Worm (Caenorhabditis elegans) whole organism, L3 larva: ENCODE measurements around the gene ins-4.

Experiments
- R02D3.7 ChIP-seq: fragments of 150-350 bp; optimal IDR thresholded peaks from 2 replicates; lab custom pipeline; 2014; ENCODE audit warnings: missing biosample characterization, missing genetic modification characterization
- ZK546.5 ChIP-seq: sonication (generic microtip); optimal IDR thresholded peaks from 2 replicates; lab custom pipeline; 2017; ENCODE audit warnings: missing biosample characterization, missing genetic modification characterization
- aly-2 ChIP-seq: fragments of 150-350 bp; optimal IDR thresholded peaks from 2 replicates; lab custom pipeline; 2014; ENCODE audit warnings: missing biosample characterization, missing genetic modification characterization
- ama-1 ChIP-seq: fragments of 150-350 bp; optimal IDR thresholded peaks from 2 replicates; lab custom pipeline; 2018
- ceh-16 ChIP-seq: sonication (generic microtip); optimal IDR thresholded peaks from 2 replicates; lab custom pipeline; 2017; ENCODE audit warnings: missing biosample characterization, missing genetic modification characterization
- ceh-28 ChIP-seq: fragments of 150-350 bp; optimal IDR thresholded peaks from 2 replicates; lab custom pipeline; 2014; ENCODE audit warnings: missing biosample characterization, missing genetic modification reagents, missing genetic modification characterization
- ceh-9 ChIP-seq: sonication (generic microtip); optimal IDR thresholded peaks from 2 replicates; lab custom pipeline; 2018; ENCODE audit warnings: missing biosample characterization, missing genetic modification characterization
- daf-12 ChIP-seq: fragments of 150-350 bp; optimal IDR thresholded peaks from 2 replicates; lab custom pipeline; 2014; ENCODE audit warnings: missing biosample characterization, missing genetic modification reagents, missing genetic modification characterization
- egl-27 ChIP-seq: sonication (generic microtip); optimal IDR thresholded peaks from 4 replicates; lab custom pipeline; 2017; ENCODE audit warnings: missing biosample characterization, missing genetic modification reagents, missing genetic modification characterization
- egl-5 ChIP-seq: fragments of 150-350 bp; optimal IDR thresholded peaks from 2 replicates; lab custom pipeline; 2017; ENCODE audit warnings: missing biosample characterization, missing genetic modification reagents, missing genetic modification characterization, inconsistent platforms
- elt-1 ChIP-seq: fragments of 150-350 bp; optimal IDR thresholded peaks from 2 replicates; lab custom pipeline; 2014; ENCODE audit warnings: missing biosample characterization, missing genetic modification characterization
- elt-2 ChIP-seq: sonication (generic microtip); optimal IDR thresholded peaks from 2 replicates; lab custom pipeline; 2016; ENCODE audit warnings: missing genetic modification reagents, mild to moderate bottlenecking, missing genetic modification characterization, missing compliant biosample characterization
- elt-3 ChIP-seq, 3 experiments: fragments of 150-350 bp in 1 of 3; sonication (generic microtip) in 2 of 3; optimal IDR thresholded peaks; 2 replicates in 2 of 3; 4 replicates in 1 of 3; lab custom pipeline; 2014 to 2017; ENCODE audit warnings: missing biosample characterization in 3 of 3, missing genetic modification characterization in 3 of 3
- eor-1 ChIP-seq, 2 experiments: fragments of 150-350 bp; optimal IDR thresholded peaks; 2 replicates each; lab custom pipeline; 2014 to 2018; ENCODE audit warnings: missing biosample characterization in 2 of 2, missing genetic modification characterization in 2 of 2
- fkh-2 ChIP-seq: fragments of 150-350 bp; optimal IDR thresholded peaks from 2 replicates; lab custom pipeline; 2014; ENCODE audit warnings: missing biosample characterization, missing genetic modification reagents, missing genetic modification characterization
- hmg-11 ChIP-seq: sonication (generic microtip); optimal IDR thresholded peaks from 2 replicates; lab custom pipeline; 2016; ENCODE audit warnings: missing genetic modification characterization, missing compliant biosample characterization
- jun-1 ChIP-seq: fragments of 150-350 bp; optimal IDR thresholded peaks from 2 replicates; lab custom pipeline; 2014; ENCODE audit warnings: missing biosample characterization, missing genetic modification reagents, missing genetic modification characterization
- lin-15B ChIP-seq: fragments of 150-350 bp; optimal IDR thresholded peaks from 2 replicates; lab custom pipeline; 2014; ENCODE audit warnings: missing biosample characterization, missing genetic modification characterization
- lin-39 ChIP-seq: fragments of 150-350 bp; optimal IDR thresholded peaks from 2 replicates; lab custom pipeline; 2018; ENCODE audit warnings: missing biosample characterization, missing genetic modification reagents, missing genetic modification characterization
- lsy-12 ChIP-seq: sonication (generic microtip); optimal IDR thresholded peaks from 2 replicates; lab custom pipeline; 2016; ENCODE audit warnings: mild to moderate bottlenecking, missing genetic modification characterization, missing compliant biosample characterization
- mdl-1 ChIP-seq: fragments of 150-350 bp; optimal IDR thresholded peaks from 2 replicates; lab custom pipeline; 2014; ENCODE audit warnings: missing biosample characterization, missing genetic modification characterization
- mml-1 ChIP-seq: fragments of 150-350 bp; sonication (generic microtip); optimal IDR thresholded peaks from 3 replicates; lab custom pipeline; 2014; ENCODE audit warnings: missing biosample characterization, missing genetic modification characterization
- nfya-1 ChIP-seq: sonication (generic microtip); optimal IDR thresholded peaks from 2 replicates; lab custom pipeline; 2017; ENCODE audit warnings: missing genetic modification characterization, mild to moderate bottlenecking, missing compliant biosample characterization, antibody characterized with exemption, moderate library complexity; ENCODE audit not compliant: insufficient read depth
- nhr-11 ChIP-seq: fragments of 150-350 bp; optimal IDR thresholded peaks from 2 replicates; lab custom pipeline; 2014; ENCODE audit warnings: missing biosample characterization, missing genetic modification characterization
- nhr-12 ChIP-seq: fragments of 150-350 bp; optimal IDR thresholded peaks from 2 replicates; lab custom pipeline; 2014; ENCODE audit warnings: missing biosample characterization, missing genetic modification characterization
- nhr-23 ChIP-seq: fragments of 150-350 bp; optimal IDR thresholded peaks from 2 replicates; lab custom pipeline; 2014; ENCODE audit warnings: missing biosample characterization, missing genetic modification reagents, missing genetic modification characterization
- nhr-237 ChIP-seq: fragments of 150-350 bp; optimal IDR thresholded peaks from 2 replicates; lab custom pipeline; 2014; ENCODE audit warnings: missing biosample characterization, missing genetic modification characterization
- nhr-25 ChIP-seq: sonication (generic microtip); optimal IDR thresholded peaks from 2 replicates; lab custom pipeline; 2017; ENCODE audit warnings: missing biosample characterization, missing genetic modification characterization
- nhr-28 ChIP-seq: fragments of 150-350 bp; optimal IDR thresholded peaks from 2 replicates; lab custom pipeline; 2014; ENCODE audit warnings: missing biosample characterization, missing genetic modification characterization
- nhr-67 ChIP-seq: fragments of 150-350 bp; optimal IDR thresholded peaks from 2 replicates; lab custom pipeline; 2014; ENCODE audit warnings: missing biosample characterization, missing genetic modification characterization
- nhr-76 ChIP-seq: fragments of 150-350 bp; sonication (generic microtip); optimal IDR thresholded peaks from 5 replicates; lab custom pipeline; 2014; ENCODE audit warnings: missing biosample characterization, missing genetic modification characterization
- nhr-77 ChIP-seq: fragments of 150-350 bp; optimal IDR thresholded peaks from 2 replicates; lab custom pipeline; 2014; ENCODE audit warnings: missing biosample characterization, missing genetic modification characterization
- pha-4 ChIP-seq: fragments of 150-350 bp; optimal IDR thresholded peaks from 2 replicates; lab custom pipeline; 2014; ENCODE audit warnings: missing biosample characterization, missing genetic modification reagents, missing genetic modification characterization
- skn-1 ChIP-seq: fragments of 150-350 bp; optimal IDR thresholded peaks from 2 replicates; lab custom pipeline; 2014; ENCODE audit warnings: missing biosample characterization, missing genetic modification characterization
- snpc-4 ChIP-seq: fragments of 150-350 bp; optimal IDR thresholded peaks from 2 replicates; lab custom pipeline; 2014; ENCODE audit warnings: missing biosample characterization, missing genetic modification characterization
- tbx-2 ChIP-seq: sonication (generic microtip); optimal IDR thresholded peaks from 2 replicates; lab custom pipeline; 2016; ENCODE audit warnings: mild to moderate bottlenecking, missing genetic modification characterization, missing compliant biosample characterization
- unc-39 ChIP-seq: sonication (generic microtip); optimal IDR thresholded peaks from 4 replicates; lab custom pipeline; 2017; ENCODE audit warnings: missing biosample characterization, missing genetic modification characterization
- zag-1 ChIP-seq: fragments of 150-350 bp; optimal IDR thresholded peaks from 2 replicates; lab custom pipeline; 2014; ENCODE audit warnings: missing biosample characterization, missing genetic modification characterization
- ztf-11 ChIP-seq: fragments of 150-350 bp; optimal IDR thresholded peaks from 2 replicates; lab custom pipeline; 2014; ENCODE audit warnings: missing biosample characterization, missing genetic modification characterization

ins-4 gene

ce11 chrII:5969303-5969702 lies 26.9 kb upstream of the ins-4 start, which contains the start of gene B0034.4:
TSS of gene B0034.4 (minus strand) at chrII:5969531.
- TF ChIP-seq nhr-25 (tag; lab: Kevin White, UChicago) = peak; percentile 21
- TF ChIP-seq skn-1 = no peak
- no peak for TF ChIP-seq nhr-12 (tag; lab: Kevin White, UChicago)
- no peak for TF ChIP-seq fkh-2 (tag; lab: Kevin White, UChicago)
- no peak for TF ChIP-seq egl-5 (tag; lab: Kevin White, UChicago)
- TF ChIP-seq lsy-12 = no peak
- no peak for TF ChIP-seq mml-1 (tag; lab: Kevin White, UChicago)

- TF ChIP-seq nhr-76 (tag; lab: Kevin White, UChicago) (no peak), hmg-11 (no peak), elt-1 (tag; lab: Kevin White, UChicago) (no peak), zag-1 (tag; lab: Kevin White, UChicago) (no peak), mml-1 (tag; lab: Kevin White, UChicago) (no peak), tbx-2 (tag; lab: Kevin White, UChicago) (no peak), ceh-16 (tag; lab: Kevin White, UChicago) (no peak), ama-1 (no peak), unc-39 (tag; lab: Kevin White, UChicago) (no peak), nhr-11 (tag; lab: Kevin White, UChicago) (no peak), jun-1 (no peak)
- TF ChIP-seq, all 47 proteins: peak for 0
Measured at ce11 chrII:5974878-5975277, 21.3 kb upstream of the ins-4 start, which contains the start of gene B0034.5. TSS of gene B0034.5 (minus strand) at chrII:5974978.

- no peak for TF ChIP-seq nhr-12 (tag; lab: Kevin White, UChicago)
- TF ChIP-seq nfya-1 (tag; lab: Kevin White, UChicago) = no peak
- no peak for TF ChIP-seq egl-5 (tag; lab: Kevin White, UChicago)
- TF ChIP-seq nhr-28 (tag; lab: Kevin White, UChicago) = no peak
- no peak for TF ChIP-seq jun-1
- no peak for TF ChIP-seq lin-15B
- TF ChIP-seq, all 47 proteins: peak for 0
Measured at ce11 chrII:5988224-5988623, 7.9 kb upstream of the ins-4 start, which contains the start of gene ins-2. TSS of gene ins-2 (plus strand) at chrII:5988524.

ce11 chrII:5990668-5991067 lies 5.5 kb upstream of the ins-4 start, which contains the start of gene ins-3:
TSS of gene ins-3 (minus strand) at chrII:5990768.
- TF ChIP-seq nhr-12 (tag; lab: Kevin White, UChicago) (no peak), ama-1 (no peak), snpc-4 (no peak), pha-4 (tag; lab: Kevin White, UChicago) (no peak), skn-1 (no peak), egl-27 (tag; lab: Kevin White, UChicago) (no peak), lin-39 (tag; lab: Kevin White, UChicago) (no peak), nfya-1 (tag; lab: Kevin White, UChicago) (no peak), unc-39 (tag; lab: Kevin White, UChicago) (no peak), nhr-11 (tag; lab: Kevin White, UChicago) (no peak), elt-1 (tag; lab: Kevin White, UChicago) (no peak), ztf-11 (no peak), nhr-28 (tag; lab: Kevin White, UChicago) (no peak), egl-5 (tag; lab: Kevin White, UChicago) (no peak), elt-2 (tag; lab: Kevin White, UChicago) (no peak), ZK546.5 (tag; lab: Kevin White, UChicago) (no peak), mdl-1 (tag; lab: Kevin White, UChicago) (no peak), nhr-23 (tag; lab: Kevin White, UChicago) (no peak), hmg-11 (no peak), nhr-77 (tag; lab: Kevin White, UChicago) (no peak)

ce11 chrII:5997257-5997656 lies 1.1 kb downstream of the ins-4 start, which contains the start of gene ins-5:
TSS of gene ins-5 (plus strand) at chrII:5997557.
- TF ChIP-seq zag-1 (tag; lab: Kevin White, UChicago) = no peak
- no peak for TF ChIP-seq ceh-28
- no peak for TF ChIP-seq nhr-25 (tag; lab: Kevin White, UChicago)
- no peak for TF ChIP-seq nhr-67
- no peak for TF ChIP-seq nhr-76 (tag; lab: Kevin White, UChicago)
- no peak for TF ChIP-seq mml-1 (tag; lab: Kevin White, UChicago)
- TF ChIP-seq R02D3.7 (tag; lab: Kevin White, UChicago) = no peak
- no peak for TF ChIP-seq daf-12 (tag; lab: Kevin White, UChicago)
- TF ChIP-seq aly-2 = no peak
- TF ChIP-seq ceh-9 (tag; lab: Kevin White, UChicago) = no peak
- no peak for TF ChIP-seq elt-3 (tag; optimal IDR thresholded peaks at IDR 0.05; lab: Kevin White, UChicago)
- TF ChIP-seq nhr-23 (tag; lab: Kevin White, UChicago) = no peak
- no peak for TF ChIP-seq ZK546.5 (tag; lab: Kevin White, UChicago)
- TF ChIP-seq egl-27 (tag; lab: Kevin White, UChicago) = no peak
- TF ChIP-seq unc-39 (tag; lab: Kevin White, UChicago) = no peak
- TF ChIP-seq nhr-237 (tag; lab: Kevin White, UChicago) = no peak
- no peak for TF ChIP-seq eor-1 (tag; optimal IDR thresholded peaks at IDR 0.05; lab: Kevin White, UChicago)
- TF ChIP-seq jun-1 = no peak
